Worm (Caenorhabditis elegans) whole organism, L1 larva: ENCODE results near the gene clec-136.

ENCODE experiments used
- aha-1 ChIP-seq: fragments of 150-350 bp; optimal IDR thresholded peaks from 2 replicates; lab custom pipeline; 2014; ENCODE audit warnings: missing biosample characterization, missing genetic modification characterization
- blmp-1 ChIP-seq: fragments of 150-350 bp; optimal IDR thresholded peaks from 2 replicates; lab custom pipeline; 2014; ENCODE audit warnings: missing biosample characterization, missing genetic modification characterization
- efl-3 ChIP-seq: fragments of 200-800 bp; sonication (Bioruptor generic); optimal IDR thresholded peaks from 2 replicates; lab custom pipeline; 2018; ENCODE audit warnings: mild to moderate bottlenecking, missing genetic modification characterization, missing compliant biosample characterization
- fkh-10 ChIP-seq: sonication (generic microtip); optimal IDR thresholded peaks from 2 replicates; lab custom pipeline; 2017; ENCODE audit warnings: missing biosample characterization, missing genetic modification reagents, missing genetic modification characterization
- irx-1 ChIP-seq: sonication (generic microtip); optimal IDR thresholded peaks from 2 replicates; lab custom pipeline; 2016; ENCODE audit warnings: missing genetic modification characterization, missing compliant biosample characterization
- lin-39 ChIP-seq: fragments of 150-350 bp; optimal IDR thresholded peaks from 2 replicates; lab custom pipeline; 2014; ENCODE audit warnings: missing biosample characterization, missing genetic modification reagents, missing genetic modification characterization
- lsy-2 ChIP-seq, 2 experiments: fragments of 150-350 bp; optimal IDR thresholded peaks; 2 replicates each; lab custom pipeline; 2014; ENCODE audit warnings: missing biosample characterization in 2 of 2, missing genetic modification characterization in 2 of 2
- mdl-1 ChIP-seq, 2 experiments: fragments of 150-350 bp; optimal IDR thresholded peaks; 2 replicates each; lab custom pipeline; 2014 to 2017; ENCODE audit warnings: missing biosample characterization in 2 of 2, missing genetic modification characterization in 2 of 2, inconsistent platforms in 1 of 2
- mep-1 ChIP-seq: fragments of 150-350 bp; optimal IDR thresholded peaks from 2 replicates; lab custom pipeline; 2014; ENCODE audit warnings: missing biosample characterization, missing genetic modification characterization
- sup-37 ChIP-seq: fragments of 200-800 bp; sonication (Bioruptor generic); optimal IDR thresholded peaks from 2 replicates; lab custom pipeline; 2018; ENCODE audit warnings: mild to moderate bottlenecking, missing genetic modification characterization, missing compliant biosample characterization
- tlp-1 ChIP-seq: fragments of 150-350 bp; optimal IDR thresholded peaks from 2 replicates; lab custom pipeline; 2014; ENCODE audit warnings: missing biosample characterization, missing genetic modification characterization
- unc-130 ChIP-seq: fragments of 150-350 bp; optimal IDR thresholded peaks from 2 replicates; lab custom pipeline; 2017; ENCODE audit warnings: missing biosample characterization, missing genetic modification characterization, inconsistent platforms
- unc-62 ChIP-seq: fragments of 150-350 bp; optimal IDR thresholded peaks from 2 replicates; lab custom pipeline; 2014; ENCODE audit warnings: missing biosample characterization, missing genetic modification reagents, missing genetic modification characterization
- vab-15 ChIP-seq: sonication (generic microtip); optimal IDR thresholded peaks from 2 replicates; lab custom pipeline; 2017; ENCODE audit warnings: missing genotype, mild to moderate bottlenecking, missing genetic modification characterization, missing compliant biosample characterization

DNA sequence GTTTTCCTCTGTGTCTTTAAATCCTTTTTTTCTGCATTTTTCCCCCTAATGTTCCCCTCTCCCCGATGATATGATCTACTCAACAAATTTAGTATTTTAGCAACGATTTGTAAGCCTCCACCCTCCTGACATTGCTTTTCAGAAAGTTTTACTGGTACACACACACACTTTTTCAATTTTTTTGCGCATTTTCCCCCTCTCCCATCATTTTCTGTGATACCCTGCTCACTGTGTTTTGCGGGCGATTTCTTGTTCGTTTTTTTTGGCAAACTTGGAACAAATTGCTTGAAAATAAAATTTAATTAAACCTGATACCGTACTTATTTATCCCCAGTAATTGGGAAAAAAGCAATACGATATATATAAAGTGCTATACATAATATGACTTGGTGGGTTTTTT is 25.7 kb downstream of the clec-136 start:
- TF ChIP-seq aha-1 (tag; lab: Kevin White, UChicago), result no peak
- TF ChIP-seq lsy-2 (tag; optimal IDR thresholded peaks at IDR 0.05; lab: Kevin White, UChicago), result no peak
- no peak for TF ChIP-seq tlp-1 (tag; lab: Kevin White, UChicago)
- no peak for TF ChIP-seq efl-3 (GFP tag; lab: Kevin White, UChicago)
- no peak for TF ChIP-seq lin-39
- no peak for TF ChIP-seq unc-130
- no peak for TF ChIP-seq irx-1 (tag; lab: Kevin White, UChicago)
- TF ChIP-seq fkh-10 (GFP tag; lab: Kevin White, UChicago), result no peak
- TF ChIP-seq mdl-1 (tag; optimal IDR thresholded peaks at IDR 0.05; lab: Kevin White, UChicago), result no peak
- TF ChIP-seq vab-15 (tag; lab: Kevin White, UChicago), result no peak
- no peak for TF ChIP-seq mep-1 (tag; lab: Kevin White, UChicago)
- TF ChIP-seq unc-62 (GFP tag; lab: Kevin White, UChicago), result no peak
- no peak for TF ChIP-seq blmp-1 (tag; lab: Kevin White, UChicago)
- TF ChIP-seq sup-37 (GFP tag; lab: Kevin White, UChicago), result no peak
